Fruit fly (Drosophila melanogaster) whole organism, embryonic: Measurements from ENCODE around the gene CG32985.
A peak's percentile ranks its signal among the peaks of the same experiment; 100 is the strongest.

ENCODE experiments used
- Atf6 ChIP-seq: fragments of 200-800 bp; sonication (Bioruptor generic); IDR thresholded peaks from 2 replicates; pipeline ENCODE4 v1.3.6; 2022; ENCODE audit warnings: missing biosample characterization, missing genetic modification characterization
- Awh ChIP-seq: fragments of 200-800 bp; sonication (Bioruptor generic); IDR thresholded peaks from 2 replicates; pipeline ENCODE4, ENCODE4 v1.3.6; 2022; ENCODE audit warnings: missing biosample characterization, missing genetic modification characterization
- BtbVII ChIP-seq: fragments of 200-800 bp; sonication (Bioruptor generic); optimal IDR thresholded peaks from 3 replicates; lab custom pipeline; 2017; ENCODE audit warnings: missing biosample characterization, mild to moderate bottlenecking, missing genetic modification characterization
- CG10654 ChIP-seq: fragments of 200-800 bp; sonication (Bioruptor generic); optimal IDR thresholded peaks from 2 replicates; lab custom pipeline; 2016; ENCODE audit warnings: missing biosample characterization, missing genetic modification characterization
- CG12744 ChIP-seq: fragments of 200-800 bp; sonication (Bioruptor generic); optimal IDR thresholded peaks from 2 replicates; lab custom pipeline; 2016; ENCODE audit warnings: missing biosample characterization, missing genetic modification characterization
- CG13775 ChIP-seq: fragments of 200-800 bp; sonication (Bioruptor generic); optimal IDR thresholded peaks from 3 replicates; lab custom pipeline; 2017; ENCODE audit warnings: missing biosample characterization, mild to moderate bottlenecking, missing genetic modification characterization
- CG14050 ChIP-seq: fragments of 200-800 bp; sonication (Bioruptor generic); IDR thresholded peaks from 3 replicates; pipeline ENCODE4 v1.3.6; 2022; ENCODE audit warnings: missing biosample characterization, missing genetic modification characterization
- CG14441 ChIP-seq: fragments of 200-800 bp; sonication (Bioruptor generic); IDR thresholded peaks from 2 replicates; pipeline ENCODE4 v1.3.6; 2022; ENCODE audit warnings: missing biosample characterization, missing genetic modification characterization
- CG14710 ChIP-seq: fragments of 200-800 bp; sonication (Bioruptor generic); optimal IDR thresholded peaks from 3 replicates; lab custom pipeline; 2019; ENCODE audit warnings: missing biosample characterization, mild to moderate bottlenecking, missing genetic modification characterization, moderate library complexity
- CG17568 ChIP-seq: fragments of 200-800 bp; sonication (Bioruptor generic); optimal IDR thresholded peaks from 2 replicates; lab custom pipeline; 2018; ENCODE audit warnings: missing biosample characterization, mild to moderate bottlenecking, missing genetic modification characterization, moderate library complexity
- CG17912 ChIP-seq: fragments of 200-800 bp; sonication (Bioruptor generic); optimal IDR thresholded peaks from 2 replicates; lab custom pipeline; 2018; ENCODE audit warnings: missing biosample characterization, mild to moderate bottlenecking, missing genetic modification characterization
- CG18599 ChIP-seq: fragments of 200-800 bp; sonication (Bioruptor generic); optimal IDR thresholded peaks from 3 replicates; lab custom pipeline; 2017; ENCODE audit warnings: missing biosample characterization, missing genetic modification characterization, mild to moderate bottlenecking, moderate library complexity, missing genetic modification reagents
- CG2202 ChIP-seq: fragments of 200-800 bp; sonication (Bioruptor generic); optimal IDR thresholded peaks from 2 replicates; lab custom pipeline; 2018; ENCODE audit warnings: missing biosample characterization, mild to moderate bottlenecking, missing genetic modification characterization
- CG2875 ChIP-seq: fragments of 200-800 bp; sonication (Bioruptor generic); optimal IDR thresholded peaks from 2 replicates; lab custom pipeline; 2017; ENCODE audit warnings: missing biosample characterization, mild to moderate bottlenecking, missing genetic modification characterization, missing genetic modification reagents
- CG31224 ChIP-seq: fragments of 200-800 bp; sonication (Bioruptor generic); IDR thresholded peaks from 2 replicates; pipeline ENCODE4 v1.3.6; 2022; ENCODE audit warnings: missing biosample characterization, missing genetic modification characterization
- CG3407 ChIP-seq: fragments of 200-800 bp; sonication (Bioruptor generic); optimal IDR thresholded peaks from 2 replicates; lab custom pipeline; 2018; ENCODE audit warnings: missing biosample characterization, mild to moderate bottlenecking, missing genetic modification characterization
- CG3838 ChIP-seq: fragments of 200-800 bp; sonication (Bioruptor generic); optimal IDR thresholded peaks from 3 replicates; lab custom pipeline; 2016; ENCODE audit warnings: missing biosample characterization, missing genetic modification characterization
- CG3847 ChIP-seq: fragments of 200-800 bp; sonication (Bioruptor generic); IDR thresholded peaks from 2 replicates; pipeline ENCODE4 v1.3.6; 2022; ENCODE audit warnings: missing biosample characterization, missing genetic modification characterization
- CG4854 ChIP-seq: fragments of 200-800 bp; sonication (Bioruptor generic); optimal IDR thresholded peaks from 2 replicates; lab custom pipeline; 2016; ENCODE audit warnings: missing biosample characterization, missing genetic modification characterization, inconsistent platforms
- CG6272 ChIP-seq: fragments of 200-800 bp; sonication (Bioruptor generic); IDR thresholded peaks from 2 replicates; pipeline ENCODE4 v1.3.6; 2022; ENCODE audit warnings: missing biosample characterization, missing genetic modification characterization
- CG8281 ChIP-seq: fragments of 200-800 bp; sonication (Bioruptor generic); optimal IDR thresholded peaks from 2 replicates; lab custom pipeline; 2018; ENCODE audit warnings: missing biosample characterization, mild to moderate bottlenecking, missing genetic modification characterization, moderate library complexity
- CG8388 ChIP-seq: fragments of 200-800 bp; sonication (Bioruptor generic); optimal IDR thresholded peaks from 2 replicates; lab custom pipeline; 2019; ENCODE audit warnings: missing biosample characterization, mild to moderate bottlenecking, missing genetic modification characterization, moderate library complexity
- CG8924 ChIP-seq: fragments of 200-800 bp; optimal IDR thresholded peaks from 3 replicates; lab custom pipeline; 2019; ENCODE audit warnings: missing biosample characterization, mild to moderate bottlenecking, missing genetic modification characterization, moderate library complexity
- CkIIα-i1 ChIP-seq: fragments of 200-800 bp; sonication (Bioruptor generic); IDR thresholded peaks from 2 replicates; pipeline ENCODE4 v1.3.6; 2022; ENCODE audit warnings: missing biosample characterization, missing genetic modification characterization
- Dek ChIP-seq: fragments of 200-800 bp; sonication (Bioruptor generic); optimal IDR thresholded peaks from 3 replicates; lab custom pipeline; 2019; ENCODE audit warnings: missing biosample characterization, mild to moderate bottlenecking, missing genetic modification characterization, moderate library complexity
- Dip2 ChIP-seq: fragments of 200-800 bp; sonication (Bioruptor generic); IDR thresholded peaks from 2 replicates; pipeline ENCODE4 v1.3.6; 2022; ENCODE audit warnings: missing biosample characterization, missing genetic modification characterization
- Doc3 ChIP-seq: fragments of 200-800 bp; sonication (Bioruptor generic); IDR thresholded peaks from 3 replicates; pipeline ENCODE4 v1.3.6; 2022; ENCODE audit warnings: missing biosample characterization, missing genetic modification characterization; ENCODE audit not compliant: partially characterized antibody
- Dp ChIP-seq: fragments of 200-800 bp; sonication (Bioruptor generic); optimal IDR thresholded peaks from 2 replicates; lab custom pipeline; 2018; ENCODE audit warnings: missing biosample characterization, mild to moderate bottlenecking, missing genetic modification characterization, moderate library complexity
- Gsc ChIP-seq: fragments of 200-800 bp; sonication (Bioruptor generic); IDR thresholded peaks from 2 replicates; pipeline ENCODE4 v1.3.6; 2022; ENCODE audit warnings: missing biosample characterization, missing genetic modification characterization
- Stat92E ChIP-seq, 3 experiments: fragments of >200 bp in 2 of 3; fragments of 200-800 bp in 1 of 3; sonication (Bioruptor generic) in 1 of 3; optimal IDR thresholded peaks; 2 replicates each; lab custom pipeline; 2017 to 2019; ENCODE audit warnings: missing biosample characterization in 3 of 3, missing genetic modification characterization in 3 of 3, mild to moderate bottlenecking in 1 of 3, moderate library complexity in 1 of 3
- Usf ChIP-seq: fragments of 200-800 bp; sonication (Bioruptor generic); optimal IDR thresholded peaks from 2 replicates; lab custom pipeline; 2017; ENCODE audit warnings: missing genotype, missing biosample characterization, missing genetic modification characterization
- ap ChIP-seq: fragments of 200-800 bp; sonication (Bioruptor generic); IDR thresholded peaks from 2 replicates; pipeline ENCODE4 v1.3.6; 2022; ENCODE audit warnings: missing biosample characterization, missing genetic modification characterization
- bbx ChIP-seq: fragments of 200-800 bp; sonication (Bioruptor generic); IDR thresholded peaks from 2 replicates; pipeline ENCODE4 v1.3.6; 2022; ENCODE audit warnings: missing biosample characterization, missing genetic modification characterization; ENCODE audit not compliant: partially characterized antibody
- ci ChIP-seq: fragments of 200-800 bp; sonication (Bioruptor generic); IDR thresholded peaks from 3 replicates; pipeline ENCODE4 v1.3.6; 2022; ENCODE audit warnings: missing biosample characterization, missing genetic modification characterization
- corto ChIP-seq: fragments of 200-800 bp; sonication (Bioruptor generic); optimal IDR thresholded peaks from 2 replicates; lab custom pipeline; 2016; ENCODE audit warnings: missing biosample characterization, mild to moderate bottlenecking, missing genetic modification characterization, moderate library complexity
- disco-r ChIP-seq: fragments of 200-800 bp; sonication (Bioruptor generic); optimal IDR thresholded peaks from 2 replicates; lab custom pipeline; 2016; ENCODE audit warnings: missing biosample characterization, missing genetic modification characterization
- ems ChIP-seq: fragments of 200-800 bp; sonication (Bioruptor generic); optimal IDR thresholded peaks from 3 replicates; lab custom pipeline; 2016; ENCODE audit warnings: missing biosample characterization, missing genetic modification characterization
- gsb-n ChIP-seq: fragments of 200-800 bp; sonication (Bioruptor generic); optimal IDR thresholded peaks from 3 replicates; lab custom pipeline; 2018; ENCODE audit warnings: missing biosample characterization, mild to moderate bottlenecking, missing genetic modification characterization
- ham ChIP-seq: fragments of 200-800 bp; sonication (Bioruptor generic); IDR thresholded peaks from 2 replicates; pipeline ENCODE4 v1.3.6; 2022; ENCODE audit warnings: missing biosample characterization, missing genetic modification characterization
- luna ChIP-seq: fragments of 200-800 bp; sonication (Bioruptor generic); optimal IDR thresholded peaks from 2 replicates; lab custom pipeline; 2016; ENCODE audit warnings: missing biosample characterization, missing genetic modification characterization
- nerfin-2 ChIP-seq: fragments of 200-800 bp; sonication (Bioruptor generic); IDR thresholded peaks from 2 replicates; pipeline ENCODE4 v1.3.6; 2022; ENCODE audit warnings: missing biosample characterization, missing genetic modification characterization; ENCODE audit not compliant: partially characterized antibody
- nmo ChIP-seq: fragments of 200-800 bp; sonication (Bioruptor generic); optimal IDR thresholded peaks from 2 replicates; lab custom pipeline; 2018; ENCODE audit warnings: missing biosample characterization, mild to moderate bottlenecking, missing genetic modification characterization, moderate library complexity
- nom ChIP-seq: fragments of 200-800 bp; sonication (Bioruptor generic); optimal IDR thresholded peaks from 2 replicates; lab custom pipeline; 2017; ENCODE audit warnings: missing biosample characterization, missing genetic modification characterization, mild to moderate bottlenecking, moderate library complexity, missing genetic modification reagents
- sisA ChIP-seq: fragments of 200-800 bp; sonication (Bioruptor generic); IDR thresholded peaks from 2 replicates; pipeline ENCODE4 v1.3.6; 2022; ENCODE audit warnings: missing biosample characterization, missing genetic modification characterization
- slou ChIP-seq: fragments of 200-800 bp; sonication (Bioruptor generic); optimal IDR thresholded peaks from 3 replicates; lab custom pipeline; 2016; ENCODE audit warnings: missing biosample characterization, missing genetic modification characterization
- trem ChIP-seq: fragments of 200-800 bp; optimal IDR thresholded peaks from 3 replicates; lab custom pipeline; 2019; ENCODE audit warnings: missing biosample characterization, mild to moderate bottlenecking, missing genetic modification characterization, moderate library complexity
- twi ChIP-seq: fragments of 200-800 bp; optimal IDR thresholded peaks from 2 replicates; lab custom pipeline; 2019; ENCODE audit warnings: missing biosample characterization, mild to moderate bottlenecking, missing genetic modification characterization, moderate library complexity
- tx ChIP-seq: fragments of 200-800 bp; sonication (Bioruptor generic); optimal IDR thresholded peaks from 2 replicates; lab custom pipeline; 2016; ENCODE audit warnings: missing biosample characterization, missing genetic modification characterization
- zen2 ChIP-seq: fragments of 200-800 bp; sonication (Bioruptor generic); IDR thresholded peaks from 3 replicates; pipeline ENCODE4 v1.3.6; 2022; ENCODE audit warnings: missing biosample characterization, missing genetic modification characterization; ENCODE audit not compliant: partially characterized antibody
- zf30C ChIP-seq: fragments of 200-800 bp; sonication (Bioruptor generic); optimal IDR thresholded peaks from 3 replicates; lab custom pipeline; 2018; ENCODE audit warnings: missing biosample characterization, mild to moderate bottlenecking, missing genetic modification characterization

CG32985 gene

DNA sequence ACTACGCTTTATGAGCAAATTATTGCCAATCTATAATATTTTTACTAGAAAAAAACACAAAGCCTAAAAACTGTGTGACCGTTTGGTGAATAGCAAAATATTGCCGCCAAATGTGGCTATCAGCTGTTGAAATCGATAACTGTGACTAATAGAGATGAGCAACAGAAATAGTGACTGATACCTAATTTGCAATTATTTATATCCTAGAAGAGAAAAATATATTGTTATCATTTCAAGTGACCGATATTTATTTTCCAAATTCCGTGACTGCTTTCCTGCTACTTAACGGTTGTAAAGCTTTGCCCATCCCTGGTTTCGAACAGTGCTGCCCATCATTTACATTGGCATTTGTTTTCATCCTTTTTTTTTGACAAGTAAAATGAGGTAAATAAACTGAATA is 35.0 kb downstream of the CG32985 start, which contains the start of the genes alien and CG18661 (continued):
- no peak for TF ChIP-seq BtbVII (GFP tag; lab: Kevin White, UChicago)
- peak; percentile 87 for TF ChIP-seq CG6272 (GFP tag; lab: Robert Waterston, UW)
- no peak for TF ChIP-seq nom (GFP tag; lab: Kevin White, UChicago)
- peak; percentile 42 for TF ChIP-seq CG8924 (tag; lab: Kevin White, UChicago)
- TF ChIP-seq CG8281 = no peak
- no peak for TF ChIP-seq Doc3 (GFP tag; lab: Robert Waterston, UW)
- peak; percentile 44 for TF ChIP-seq Dp (GFP tag; lab: Kevin White, UChicago)
- peak; percentile 91 for TF ChIP-seq CG12744 (GFP tag; lab: Kevin White, UChicago)
- TF ChIP-seq gsb-n = peak; percentile 60
- peak; percentile 95 for TF ChIP-seq tx (GFP tag; lab: Kevin White, UChicago)
- peak; percentile 74 for TF ChIP-seq CG3838
- peak; percentile 91 for TF ChIP-seq CG14441 (GFP tag; lab: Robert Waterston, UW)
- peak; percentile 84 for TF ChIP-seq Dek
- no peak for TF ChIP-seq CG17568 (GFP tag; lab: Kevin White, UChicago)
- TF ChIP-seq CG3407 (GFP tag; lab: Kevin White, UChicago) = no peak
- no peak for TF ChIP-seq zf30C
- TF ChIP-seq Usf (GFP tag; lab: Kevin White, UChicago) = peak; percentile 68
- TF ChIP-seq ap (GFP tag; lab: Robert Waterston, UW) = peak; percentile 91
- TF ChIP-seq luna (GFP tag; lab: Kevin White, UChicago) = peak; percentile 94
- peak; percentile 74 for TF ChIP-seq CG31224 (GFP tag; lab: Robert Waterston, UW)
- peak; percentile 93 for TF ChIP-seq slou
- no peak for TF ChIP-seq CG2202 (tag; lab: Kevin White, UChicago)
- peak; percentile 46 for TF ChIP-seq CG8388 (GFP tag; lab: Kevin White, UChicago)
- TF ChIP-seq twi (tag; lab: Kevin White, UChicago) = peak; percentile 34
- no peak for TF ChIP-seq zen2
- TF ChIP-seq CkIIα-i1 (GFP tag; lab: Robert Waterston, UW) = 0 out of 2 replicates have a peak, but pooled peaks have one; percentile 64
- TF ChIP-seq CG3847 (GFP tag; lab: Robert Waterston, UW) = peak; percentile 98
- peak; percentile 79 for TF ChIP-seq CG14710
- TF ChIP-seq CG10654 (GFP tag; lab: Kevin White, UChicago) = peak; percentile 81
- TF ChIP-seq Stat92E (GFP tag; optimal IDR thresholded peaks at IDR 0.05; lab: Kevin White, UChicago) = peak in 1 of 3 experiments; percentile 40
- peak; percentile 44 for TF ChIP-seq disco-r (GFP tag; lab: Kevin White, UChicago)
- TF ChIP-seq nerfin-2 (GFP tag; lab: Robert Waterston, UW) = peak; percentile 33; the same call in 1 of the 2 replicates
- peak; percentile 77 for TF ChIP-seq CG17912 (GFP tag; lab: Kevin White, UChicago)
- no peak for TF ChIP-seq corto
- TF ChIP-seq sisA = peak; percentile 99
- TF ChIP-seq CG13775 (GFP tag; lab: Kevin White, UChicago) = peak; percentile 71
- peak; percentile 59 for TF ChIP-seq CG4854
- TF ChIP-seq ham (GFP tag; lab: Robert Waterston, UW) = peak; percentile 71; the same call in 1 of the 2 replicates
- peak; percentile 73 for TF ChIP-seq trem (tag; lab: Kevin White, UChicago)
- peak; percentile 82 for TF ChIP-seq nmo (GFP tag; lab: Kevin White, UChicago)
- TF ChIP-seq CG2875 (GFP tag; lab: Kevin White, UChicago) = peak; percentile 11
- TF ChIP-seq bbx = peak; percentile 23; the same call in 1 of the 2 replicates
- TF ChIP-seq Awh (GFP tag; lab: Robert Waterston, UW) = peak; percentile 69
- peak; percentile 48; the same call in 1 of the 2 replicates for TF ChIP-seq Gsc (GFP tag; lab: Robert Waterston, UW)
- TF ChIP-seq CG14050 (GFP tag; lab: Robert Waterston, UW) = peak; percentile 91
- TF ChIP-seq ems (GFP tag; lab: Kevin White, UChicago) = peak; percentile 91
- TF ChIP-seq Atf6 (GFP tag; lab: Robert Waterston, UW) = peak; percentile 87
- TF ChIP-seq Dip2 (GFP tag; lab: Robert Waterston, UW) = no peak
- peak; percentile 93 for TF ChIP-seq ci (GFP tag; lab: Robert Waterston, UW)
- peak; percentile 67 for TF ChIP-seq CG18599 (GFP tag; lab: Kevin White, UChicago)
